Worm (Caenorhabditis elegans) whole organism, late embryonic: ENCODE measurements around the gene fbxb-46.

Experiments
- ama-1 ChIP-seq: fragments of 150-350 bp; optimal IDR thresholded peaks from 2 replicates; lab custom pipeline; 2014
- ceh-19 ChIP-seq: fragments of 200-800 bp; sonication (Bioruptor generic); optimal IDR thresholded peaks from 2 replicates; lab custom pipeline; 2018; ENCODE audit warnings: mild to moderate bottlenecking, missing genetic modification characterization, missing compliant biosample characterization
- ceh-22 ChIP-seq: sonication (generic microtip); optimal IDR thresholded peaks from 2 replicates; lab custom pipeline; 2017; ENCODE audit warnings: missing biosample characterization, missing genetic modification characterization
- fkh-10 ChIP-seq: fragments of 150-350 bp; optimal IDR thresholded peaks from 2 replicates; lab custom pipeline; 2014; ENCODE audit warnings: missing biosample characterization, missing genetic modification reagents, missing genetic modification characterization
- hlh-8 ChIP-seq: sonication (generic microtip); optimal IDR thresholded peaks from 2 replicates; lab custom pipeline; 2016; ENCODE audit warnings: missing genotype, missing genetic modification characterization, missing compliant biosample characterization
- nfya-1 ChIP-seq: sonication (generic microtip); optimal IDR thresholded peaks from 2 replicates; lab custom pipeline; 2017; ENCODE audit warnings: missing genetic modification characterization, mild to moderate bottlenecking, missing compliant biosample characterization, antibody characterized with exemption, moderate library complexity
- pha-4 ChIP-seq: fragments of 150-350 bp; optimal IDR thresholded peaks from 2 replicates; lab custom pipeline; 2018; ENCODE audit warnings: missing biosample characterization, missing genetic modification reagents, missing genetic modification characterization
- pqm-1 ChIP-seq: sonication (generic microtip); optimal IDR thresholded peaks from 2 replicates; lab custom pipeline; 2016; ENCODE audit warnings: missing genetic modification characterization, missing compliant biosample characterization
- rnt-1 ChIP-seq: sonication (generic microtip); optimal IDR thresholded peaks from 2 replicates; lab custom pipeline; 2016; ENCODE audit warnings: missing genetic modification characterization, missing compliant biosample characterization
- sox-4 ChIP-seq: sonication (generic microtip); optimal IDR thresholded peaks from 2 replicates; lab custom pipeline; 2017; ENCODE audit warnings: mild to moderate bottlenecking, missing genetic modification characterization, inconsistent platforms, missing compliant biosample characterization
- unc-55 ChIP-seq: sonication (generic microtip); optimal IDR thresholded peaks from 2 replicates; lab custom pipeline; 2017; ENCODE audit warnings: missing biosample characterization, missing genetic modification reagents, missing genetic modification characterization
- ztf-16 ChIP-seq: sonication (generic microtip); optimal IDR thresholded peaks from 2 replicates; lab custom pipeline; 2017; ENCODE audit warnings: missing genetic modification characterization, missing compliant biosample characterization

ce11 chrII:1576030-1576429 is 5.1 kb upstream of the fbxb-46 start, which contains the start of gene K05F6.10:
- no peak for TF ChIP-seq rnt-1 (tag; lab: Kevin White, UChicago)
- TF ChIP-seq fkh-10: no peak
- TF ChIP-seq ama-1: no peak
- no peak for TF ChIP-seq sox-4 (tag; lab: Kevin White, UChicago)
- no peak for TF ChIP-seq nfya-1 (tag; lab: Kevin White, UChicago)
- TF ChIP-seq pha-4 (tag; lab: Kevin White, UChicago): no peak
- TF ChIP-seq ceh-19: no peak
- TF ChIP-seq pqm-1 (tag; lab: Kevin White, UChicago): no peak
- TF ChIP-seq ceh-22 (tag; lab: Kevin White, UChicago): no peak
- no peak for TF ChIP-seq ztf-16 (tag; lab: Kevin White, UChicago)
- TF ChIP-seq hlh-8 (tag; lab: Kevin White, UChicago): no peak
- no peak for TF ChIP-seq unc-55 (GFP tag; lab: Kevin White, UChicago)
